Fruit fly (Drosophila melanogaster) whole organism, embryonic: ENCODE measurements around the gene CG11882.

Source experiments
- ATbp ChIP-seq: fragments of 200-800 bp; sonication (Bioruptor generic); optimal IDR thresholded peaks from 2 replicates; lab custom pipeline; 2017; ENCODE audit warnings: missing biosample characterization, mild to moderate bottlenecking, missing genetic modification characterization, missing genetic modification reagents
- BEAF-32 ChIP-seq: fragments of 200-800 bp; sonication (Bioruptor generic); optimal IDR thresholded peaks from 3 replicates; lab custom pipeline; 2017; ENCODE audit warnings: missing biosample characterization, missing genetic modification characterization, mild to moderate bottlenecking, moderate library complexity, missing genetic modification reagents
- Bdp1 ChIP-seq: fragments of 200-800 bp; sonication (Bioruptor generic); optimal IDR thresholded peaks from 3 replicates; lab custom pipeline; 2016; ENCODE audit warnings: missing biosample characterization, missing genetic modification characterization
- Bgb ChIP-seq: fragments of 200-800 bp; sonication (Bioruptor generic); IDR thresholded peaks from 2 replicates; pipeline ENCODE4 v1.3.6; 2022; ENCODE audit warnings: missing biosample characterization, missing genetic modification characterization; ENCODE audit not compliant: partially characterized antibody
- Blimp-1 ChIP-seq: fragments of 200-800 bp; sonication (Bioruptor generic); optimal IDR thresholded peaks from 3 replicates; lab custom pipeline; 2018; ENCODE audit warnings: missing biosample characterization, missing genetic modification characterization, mild to moderate bottlenecking, moderate library complexity, missing genetic modification reagents
- CG11456 ChIP-seq: fragments of 200-800 bp; sonication (Bioruptor generic); IDR thresholded peaks from 3 replicates; pipeline ENCODE4 v1.3.6; 2022; ENCODE audit warnings: missing biosample characterization, missing genetic modification characterization
- CG12299 ChIP-seq: fragments of 200-800 bp; sonication (Bioruptor generic); optimal IDR thresholded peaks from 2 replicates; lab custom pipeline; 2018; ENCODE audit warnings: missing biosample characterization, mild to moderate bottlenecking, missing genetic modification characterization
- CG12769 ChIP-seq: fragments of 200-800 bp; sonication (Bioruptor generic); optimal IDR thresholded peaks from 2 replicates; lab custom pipeline; 2019; ENCODE audit warnings: missing biosample characterization, mild to moderate bottlenecking, missing genetic modification characterization, moderate library complexity
- CG12942 ChIP-seq: fragments of 200-800 bp; sonication (Bioruptor generic); optimal IDR thresholded peaks from 3 replicates; lab custom pipeline; 2016; ENCODE audit warnings: missing biosample characterization, missing genetic modification characterization
- CG13624 ChIP-seq: fragments of 200-800 bp; sonication (Bioruptor generic); optimal IDR thresholded peaks from 2 replicates; lab custom pipeline; 2016; ENCODE audit warnings: missing biosample characterization, missing genetic modification characterization
- CG14710 ChIP-seq: fragments of 200-800 bp; sonication (Bioruptor generic); optimal IDR thresholded peaks from 3 replicates; lab custom pipeline; 2019; ENCODE audit warnings: missing biosample characterization, mild to moderate bottlenecking, missing genetic modification characterization, moderate library complexity
- CG15514 ChIP-seq: fragments of 200-800 bp; sonication (Bioruptor generic); optimal IDR thresholded peaks from 3 replicates; lab custom pipeline; 2017; ENCODE audit warnings: missing biosample characterization, missing genetic modification characterization, mild to moderate bottlenecking, moderate library complexity, missing genetic modification reagents
- CG1602 ChIP-seq: fragments of 200-800 bp; sonication (Bioruptor generic); optimal IDR thresholded peaks from 3 replicates; lab custom pipeline; 2016; ENCODE audit warnings: missing biosample characterization, missing genetic modification characterization
- CG16779 ChIP-seq: fragments of 200-800 bp; sonication (Bioruptor generic); IDR thresholded peaks from 2 replicates; pipeline ENCODE4 v1.3.6; 2022; ENCODE audit warnings: missing biosample characterization, missing genetic modification characterization
- CG17829 ChIP-seq: fragments of 200-800 bp; optimal IDR thresholded peaks from 2 replicates; lab custom pipeline; 2019; ENCODE audit warnings: missing biosample characterization, mild to moderate bottlenecking, missing genetic modification characterization, moderate library complexity
- CG18599 ChIP-seq: fragments of 200-800 bp; sonication (Bioruptor generic); optimal IDR thresholded peaks from 3 replicates; lab custom pipeline; 2017; ENCODE audit warnings: missing biosample characterization, missing genetic modification characterization, mild to moderate bottlenecking, moderate library complexity, missing genetic modification reagents
- CG18619 ChIP-seq: fragments of 200-800 bp; sonication (Bioruptor generic); optimal IDR thresholded peaks from 3 replicates; lab custom pipeline; 2017; ENCODE audit warnings: missing biosample characterization, mild to moderate bottlenecking, missing genetic modification characterization
- CG3163 ChIP-seq: fragments of 200-800 bp; sonication (Bioruptor generic); optimal IDR thresholded peaks from 3 replicates; lab custom pipeline; 2016; ENCODE audit warnings: missing biosample characterization, missing genetic modification characterization
- CG34224 ChIP-seq: fragments of 200-800 bp; sonication (Bioruptor generic); IDR thresholded peaks from 3 replicates; pipeline ENCODE4 v1.3.6; 2022; ENCODE audit warnings: missing biosample characterization, missing genetic modification characterization; ENCODE audit not compliant: partially characterized antibody
- CG7786 ChIP-seq: fragments of 200-800 bp; sonication (Bioruptor generic); optimal IDR thresholded peaks from 2 replicates; lab custom pipeline; 2016; ENCODE audit warnings: missing biosample characterization, missing genetic modification characterization
- CG9609 ChIP-seq: fragments of 200-800 bp; sonication (Bioruptor generic); optimal IDR thresholded peaks from 3 replicates; lab custom pipeline; 2016; ENCODE audit warnings: missing biosample characterization, missing genetic modification characterization
- Eip74EF ChIP-seq, 2 experiments: fragments of 200-800 bp in 1 of 2; fragments of >200 bp in 1 of 2; sonication (Bioruptor generic) in 1 of 2; optimal IDR thresholded peaks; 2 replicates each; lab custom pipeline; 2017 to 2019; ENCODE audit warnings: missing biosample characterization in 2 of 2, missing genetic modification characterization in 2 of 2, mild to moderate bottlenecking in 1 of 2, moderate library complexity in 1 of 2
- GATAe ChIP-seq: fragments of 200-800 bp; sonication (Bioruptor generic); conservative IDR thresholded peaks from 2 replicates; pipeline ENCODE4 v1.3.6; 2022; ENCODE audit warnings: missing biosample characterization, missing genetic modification characterization
- Hr51 ChIP-seq, 2 experiments: fragments of 200-800 bp; sonication (Bioruptor generic); optimal IDR thresholded peaks; 2 replicates in 1 of 2; 3 replicates in 1 of 2; lab custom pipeline; 2016 to 2018; ENCODE audit warnings: missing biosample characterization in 2 of 2, missing genetic modification characterization in 2 of 2, mild to moderate bottlenecking in 1 of 2, moderate library complexity in 1 of 2
- Lhr ChIP-seq: fragments of 200-800 bp; sonication (Bioruptor generic); optimal IDR thresholded peaks from 3 replicates; lab custom pipeline; 2017; ENCODE audit warnings: mild to moderate bottlenecking, missing biosample characterization, missing genetic modification reagents, missing genetic modification characterization
- MBD-R2 ChIP-seq: fragments of 200-800 bp; sonication (Bioruptor generic); IDR thresholded peaks from 2 replicates; pipeline ENCODE4 v1.3.6; 2022; ENCODE audit warnings: missing biosample characterization, missing genetic modification characterization
- MESR4 ChIP-seq: fragments of 200-800 bp; sonication (Bioruptor generic); optimal IDR thresholded peaks from 2 replicates; lab custom pipeline; 2018; ENCODE audit warnings: missing biosample characterization, mild to moderate bottlenecking, missing genetic modification characterization, moderate library complexity
- Max ChIP-seq: fragments of 200-800 bp; sonication (Bioruptor generic); optimal IDR thresholded peaks from 2 replicates; lab custom pipeline; 2016; ENCODE audit warnings: missing biosample characterization, mild to moderate bottlenecking, missing genetic modification characterization
- Nf-YC ChIP-seq: fragments of 200-800 bp; optimal IDR thresholded peaks from 3 replicates; lab custom pipeline; 2019; ENCODE audit warnings: missing biosample characterization, mild to moderate bottlenecking, missing genetic modification characterization, moderate library complexity
- Scr ChIP-seq: fragments of 200-800 bp; sonication (Bioruptor generic); IDR thresholded peaks from 2 replicates; pipeline ENCODE4 v1.3.6; 2022; ENCODE audit warnings: missing biosample characterization, missing genetic modification characterization; ENCODE audit not compliant: partially characterized antibody
- Spps ChIP-seq: fragments of 200-800 bp; sonication (Bioruptor generic); optimal IDR thresholded peaks from 2 replicates; lab custom pipeline; 2018; ENCODE audit warnings: missing biosample characterization, mild to moderate bottlenecking, missing genetic modification characterization
- Xbp1 ChIP-seq: fragments of 200-800 bp; sonication (Bioruptor generic); optimal IDR thresholded peaks from 3 replicates; lab custom pipeline; 2016; ENCODE audit warnings: missing biosample characterization, mild to moderate bottlenecking, missing genetic modification characterization
- bbx ChIP-seq: fragments of 200-800 bp; sonication (Bioruptor generic); IDR thresholded peaks from 2 replicates; pipeline ENCODE4 v1.3.6; 2022; ENCODE audit warnings: missing biosample characterization, missing genetic modification characterization; ENCODE audit not compliant: partially characterized antibody
- cato ChIP-seq: fragments of 200-800 bp; sonication (Bioruptor generic); optimal IDR thresholded peaks from 2 replicates; lab custom pipeline; 2016; ENCODE audit warnings: missing biosample characterization, missing genetic modification characterization, borderline replicate concordance
- cg ChIP-seq: fragments of 200-800 bp; sonication (Bioruptor generic); optimal IDR thresholded peaks from 3 replicates; lab custom pipeline; 2019; ENCODE audit warnings: missing biosample characterization, mild to moderate bottlenecking, missing genetic modification characterization, moderate library complexity
- crp ChIP-seq, 2 experiments: fragments of 200-800 bp; sonication (Bioruptor generic); optimal IDR thresholded peaks; 2 replicates in 1 of 2; 3 replicates in 1 of 2; lab custom pipeline; 2017; ENCODE audit warnings: missing biosample characterization in 2 of 2, missing genetic modification characterization in 2 of 2, mild to moderate bottlenecking in 1 of 2, moderate library complexity in 1 of 2
- grau ChIP-seq: fragments of 200-800 bp; optimal IDR thresholded peaks from 3 replicates; lab custom pipeline; 2019; ENCODE audit warnings: missing biosample characterization, mild to moderate bottlenecking, missing genetic modification characterization, moderate library complexity
- insv ChIP-seq, 2 experiments: fragments of 200-800 bp; sonication (Bioruptor generic); optimal IDR thresholded peaks; 3 replicates each; lab custom pipeline; 2016 to 2018; ENCODE audit warnings: missing biosample characterization in 2 of 2, missing genetic modification characterization in 2 of 2
- inv ChIP-seq: fragments of 200-800 bp; sonication (Bioruptor generic); IDR thresholded peaks from 2 replicates; pipeline ENCODE4 v1.3.6; 2022; ENCODE audit warnings: missing biosample characterization, missing genetic modification characterization; ENCODE audit not compliant: partially characterized antibody
- jing ChIP-seq: fragments of 200-800 bp; sonication (Bioruptor generic); optimal IDR thresholded peaks from 2 replicates; lab custom pipeline; 2018; ENCODE audit warnings: missing biosample characterization, mild to moderate bottlenecking, missing genetic modification characterization
- mam ChIP-seq: fragments of 200-800 bp; sonication (Bioruptor generic); optimal IDR thresholded peaks from 3 replicates; lab custom pipeline; 2016; ENCODE audit warnings: missing biosample characterization, missing genetic modification characterization
- mirr ChIP-seq: fragments of 200-800 bp; sonication (Bioruptor generic); optimal IDR thresholded peaks from 3 replicates; lab custom pipeline; 2018; ENCODE audit warnings: missing biosample characterization, mild to moderate bottlenecking, missing genetic modification characterization
- pzg ChIP-seq: fragments of 200-800 bp; sonication (Bioruptor generic); optimal IDR thresholded peaks from 3 replicates; lab custom pipeline; 2018; ENCODE audit warnings: missing biosample characterization, mild to moderate bottlenecking, missing genetic modification characterization, moderate library complexity
- row ChIP-seq: fragments of 200-800 bp; sonication (Bioruptor generic); IDR thresholded peaks from 3 replicates; pipeline ENCODE4 v1.3.6; 2022; ENCODE audit warnings: missing biosample characterization, missing genetic modification characterization
- schlank ChIP-seq: fragments of 200-800 bp; sonication (Bioruptor generic); optimal IDR thresholded peaks from 2 replicates; lab custom pipeline; 2018; ENCODE audit warnings: missing biosample characterization, mild to moderate bottlenecking, missing genetic modification characterization
- sob ChIP-seq: fragments of 200-800 bp; sonication (Bioruptor generic); IDR thresholded peaks from 2 replicates; pipeline ENCODE4 v1.3.6; 2022; ENCODE audit warnings: missing biosample characterization, missing genetic modification characterization
- vnd ChIP-seq: fragments of 200-800 bp; sonication (Bioruptor generic); IDR thresholded peaks from 3 replicates; pipeline ENCODE4 v1.3.6; 2022; ENCODE audit warnings: missing biosample characterization, missing genetic modification characterization; ENCODE audit not compliant: partially characterized antibody
- zen2 ChIP-seq: fragments of 200-800 bp; sonication (Bioruptor generic); IDR thresholded peaks from 3 replicates; pipeline ENCODE4 v1.3.6; 2022; ENCODE audit warnings: missing biosample characterization, missing genetic modification characterization; ENCODE audit not compliant: partially characterized antibody

Gene CG11882

dm6 chr3R:29153197-29153644 lies 5.2 kb upstream of the CG11882 start, which contains the start of the genes Slbp and Rpn2 (continued):
- TF ChIP-seq CG7786 (GFP tag; lab: Kevin White, UChicago) = peak; percentile 55
- TF ChIP-seq inv (GFP tag; lab: Robert Waterston, UW) = peak; percentile 87
- TF ChIP-seq mirr = peak; percentile 29
- no peak for TF ChIP-seq schlank (tag; lab: Kevin White, UChicago)
- peak; percentile 55 for TF ChIP-seq CG15514 (GFP tag; lab: Kevin White, UChicago)
- TF ChIP-seq CG18599 (GFP tag; lab: Kevin White, UChicago) = peak; percentile 52
- no peak for TF ChIP-seq ATbp (GFP tag; lab: Kevin White, UChicago)
- TF ChIP-seq bbx = peak; percentile 90
- peak; percentile 43 for TF ChIP-seq CG12299 (tag; lab: Kevin White, UChicago)
- peak; percentile 58; the same call in 2 of the 3 replicates for TF ChIP-seq row
- peak; percentile 50 for TF ChIP-seq grau (tag; lab: Kevin White, UChicago)
- peak; percentile 2 for TF ChIP-seq CG12942 (GFP tag; lab: Kevin White, UChicago)
- TF ChIP-seq CG14710 = peak; percentile 83
- TF ChIP-seq Bgb = peak; percentile 95
- TF ChIP-seq mam = peak; percentile 70
- TF ChIP-seq CG17829 (tag; lab: Kevin White, UChicago) = peak; percentile 64
- no peak for TF ChIP-seq CG18619 (GFP tag; lab: Kevin White, UChicago)
- no peak for TF ChIP-seq jing
- TF ChIP-seq MBD-R2 = peak; percentile 90
- TF ChIP-seq Lhr (GFP tag; lab: Kevin White, UChicago) = peak; percentile 41
- TF ChIP-seq CG9609 (GFP tag; lab: Kevin White, UChicago) = peak; percentile 65
- TF ChIP-seq Blimp-1 = no peak
- peak; percentile 98 for TF ChIP-seq pzg (GFP tag; lab: Kevin White, UChicago)
- peak; percentile 20 for TF ChIP-seq Spps (tag; lab: Kevin White, UChicago)
- TF ChIP-seq zen2 (GFP tag; lab: Robert Waterston, UW) = peak; percentile 87; the same call in 2 of the 3 replicates
- TF ChIP-seq CG11456 (GFP tag; lab: Robert Waterston, UW) = no peak
- peak; percentile 59 for TF ChIP-seq CG3163 (GFP tag; lab: Kevin White, UChicago)
- no peak for TF ChIP-seq cg (GFP tag; lab: Kevin White, UChicago)
- TF ChIP-seq MESR4 (GFP tag; lab: Kevin White, UChicago) = peak; percentile 58
- TF ChIP-seq sob (GFP tag; lab: Robert Waterston, UW) = peak; percentile 62
- peak; percentile 97 for TF ChIP-seq CG34224 (GFP tag; lab: Robert Waterston, UW)
- TF ChIP-seq CG13624 = peak; percentile 62
- peak; percentile 87 for TF ChIP-seq vnd (GFP tag; lab: Robert Waterston, UW)
- TF ChIP-seq Bdp1 (GFP tag; lab: Kevin White, UChicago) = peak; percentile 15
- TF ChIP-seq CG12769 = peak; percentile 58
- no peak for TF ChIP-seq CG16779
- TF ChIP-seq Hr51 (GFP tag; optimal IDR thresholded peaks at IDR 0.05; lab: Kevin White, UChicago) = peak; percentile 6 to 37
- TF ChIP-seq CG1602 = no peak
- peak; percentile 53 for TF ChIP-seq Nf-YC (tag; lab: Kevin White, UChicago)
- peak; percentile 97 for TF ChIP-seq BEAF-32 (GFP tag; lab: Kevin White, UChicago)
- TF ChIP-seq cato (GFP tag; lab: Kevin White, UChicago) = no peak
- TF ChIP-seq Scr (GFP tag; lab: Robert Waterston, UW) = peak; percentile 94
- peak in 1 of 2 experiments; percentile 35 for TF ChIP-seq crp (GFP tag; optimal IDR thresholded peaks at IDR 0.05; lab: Kevin White, UChicago)
- TF ChIP-seq Eip74EF (GFP tag; optimal IDR thresholded peaks at IDR 0.05; lab: Kevin White, UChicago) = no peak
- peak in 1 of 2 experiments; percentile 69 for TF ChIP-seq insv (GFP tag; optimal IDR thresholded peaks at IDR 0.05; lab: Kevin White, UChicago)
- peak; percentile 43 for TF ChIP-seq Max (GFP tag; lab: Kevin White, UChicago)
- no peak for TF ChIP-seq GATAe (GFP tag; lab: Robert Waterston, UW)
- peak; percentile 40 for TF ChIP-seq Xbp1 (GFP tag; lab: Kevin White, UChicago)
